Fruit fly (Drosophila melanogaster) S2 (cell line): ENCODE data around the gene Gba1a.

Experiments
- CG8478 ChIP-seq: fragments of >200 bp; optimal IDR thresholded peaks from 2 replicates; lab custom pipeline; 2018
- CTCF ChIP-seq, 2 experiments: fragments of >200 bp; optimal IDR thresholded peaks; 2 replicates each; lab custom pipeline; 2018

dm6 chr3R:23729632-23730471 lies 29.4 kb downstream of the Gba1a start:
- TF ChIP-seq CTCF (optimal IDR thresholded peaks at IDR 0.05; lab: Kevin White, UChicago) (no peak), CG8478 (lab: Kevin White, UChicago) (no peak)
